Worm (Caenorhabditis elegans): ENCODE data around the gene ceh-10.

DNA sequence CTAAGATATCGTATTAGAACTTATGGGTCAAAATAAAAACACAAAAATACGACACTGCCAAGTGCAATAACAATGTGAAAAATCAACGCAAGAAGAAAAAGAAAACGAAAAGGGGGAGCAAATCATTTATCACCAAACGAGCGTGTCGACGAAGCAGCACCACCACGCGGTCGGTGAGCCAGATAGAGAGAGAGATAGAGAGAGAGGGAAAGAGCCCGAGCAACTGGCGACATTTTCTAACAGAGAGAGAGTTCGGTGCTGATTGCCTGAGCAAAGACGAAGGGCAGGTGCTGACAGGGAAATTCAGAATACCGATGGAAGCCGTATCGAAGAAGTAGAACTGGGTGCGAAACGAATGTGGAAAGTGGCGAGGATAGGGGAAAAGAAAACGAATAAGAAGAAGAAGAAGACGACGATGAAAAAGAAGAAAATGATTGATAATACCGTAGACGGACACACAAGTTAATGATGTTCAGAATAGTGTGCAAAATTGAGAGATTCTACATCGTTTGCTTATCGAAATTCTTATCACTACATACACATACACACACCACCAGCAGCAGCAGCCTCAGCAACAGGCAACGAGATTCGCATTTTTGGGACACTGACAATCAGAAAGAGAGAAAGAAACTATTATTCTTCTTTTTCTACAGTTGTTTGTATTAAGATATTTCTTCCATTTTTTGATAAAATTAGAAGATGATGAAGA is 36.5 kb downstream of the ceh-10 start:
- TF ChIP-seq lsy-2 (tag; optimal IDR thresholded peaks at IDR 0.05) (peak in 1 of 2 experiments; percentile 23), unc-62 (GFP tag; optimal IDR thresholded peaks at IDR 0.05 in 1 of 2) (peak in 1 of 2 experiments; percentile 88), unc-62 (tag; optimal IDR thresholded peaks at IDR 0.05) (no peak), lir-3 (tag; optimal IDR thresholded peaks at IDR 0.05) (no peak), ceh-82 (tag; optimal IDR thresholded peaks at IDR 0.05) (no peak), snpc-4 (tag; optimal IDR thresholded peaks at IDR 0.05) (no peak), F49E8.2 (tag; optimal IDR thresholded peaks at IDR 0.05; ENCODE audit: borderline replicate concordance) (no peak), unc-39 (tag; optimal IDR thresholded peaks at IDR 0.05) (no peak), dpl-1 (GFP tag; optimal IDR thresholded peaks at IDR 0.05) (peak; percentile 8), mdt-29 (GFP tag; IDR thresholded peaks at IDR 0.05) (no peak)
